Fruit fly (Drosophila melanogaster) whole organism, embryonic: ENCODE results near the gene Crg-1.

Experiments used
- ATbp ChIP-seq: fragments of 200-800 bp; sonication (Bioruptor generic); optimal IDR thresholded peaks from 2 replicates; lab custom pipeline; 2017; ENCODE audit warnings: missing biosample characterization, mild to moderate bottlenecking, missing genetic modification characterization, missing genetic modification reagents
- Atf-2 ChIP-seq: fragments of 200-800 bp; sonication (Bioruptor generic); optimal IDR thresholded peaks from 2 replicates; lab custom pipeline; 2016; ENCODE audit warnings: missing biosample characterization, missing genetic modification characterization
- CG10274 ChIP-seq: fragments of 200-800 bp; sonication (Bioruptor generic); optimal IDR thresholded peaks from 3 replicates; lab custom pipeline; 2017; ENCODE audit warnings: missing biosample characterization, mild to moderate bottlenecking, missing genetic modification characterization
- CG10321 ChIP-seq: fragments of 200-800 bp; sonication (Bioruptor generic); IDR thresholded peaks from 2 replicates; pipeline ENCODE4 v1.3.6; 2022; ENCODE audit warnings: missing biosample characterization, missing genetic modification characterization
- CG11696 ChIP-seq: fragments of 200-800 bp; sonication (Bioruptor generic); IDR thresholded peaks from 2 replicates; pipeline ENCODE4 v1.3.6; 2022; ENCODE audit warnings: missing biosample characterization, missing genetic modification characterization
- CG13123 ChIP-seq: fragments of 200-800 bp; sonication (Bioruptor generic); optimal IDR thresholded peaks from 2 replicates; lab custom pipeline; 2016; ENCODE audit warnings: missing biosample characterization, missing genetic modification characterization
- CG14014 ChIP-seq: fragments of 200-800 bp; sonication (Bioruptor generic); IDR thresholded peaks from 2 replicates; pipeline ENCODE4 v1.3.6; 2022; ENCODE audit warnings: missing biosample characterization, missing genetic modification characterization
- CG14965 ChIP-seq: fragments of 200-800 bp; sonication (Bioruptor generic); optimal IDR thresholded peaks from 2 replicates; lab custom pipeline; 2016; ENCODE audit warnings: missing biosample characterization, missing genetic modification characterization, borderline replicate concordance
- CG17328 ChIP-seq: fragments of 200-800 bp; sonication (Bioruptor generic); IDR thresholded peaks from 2 replicates; pipeline ENCODE4 v1.3.6; 2022; ENCODE audit warnings: missing biosample characterization, missing genetic modification characterization
- CG17912 ChIP-seq: fragments of 200-800 bp; sonication (Bioruptor generic); optimal IDR thresholded peaks from 2 replicates; lab custom pipeline; 2018; ENCODE audit warnings: missing biosample characterization, mild to moderate bottlenecking, missing genetic modification characterization
- CG2199 ChIP-seq: fragments of 200-800 bp; sonication (Bioruptor generic); IDR thresholded peaks from 3 replicates; pipeline ENCODE4 v1.3.6; 2022; ENCODE audit warnings: missing biosample characterization, missing genetic modification characterization
- CG2202 ChIP-seq: fragments of 200-800 bp; sonication (Bioruptor generic); optimal IDR thresholded peaks from 2 replicates; lab custom pipeline; 2018; ENCODE audit warnings: missing biosample characterization, mild to moderate bottlenecking, missing genetic modification characterization
- CG31388 ChIP-seq: fragments of 200-800 bp; sonication (Bioruptor generic); optimal IDR thresholded peaks from 2 replicates; lab custom pipeline; 2016; ENCODE audit warnings: missing biosample characterization, missing genetic modification characterization
- CG42726 ChIP-seq: fragments of 200-800 bp; sonication (Bioruptor generic); IDR thresholded peaks from 2 replicates; pipeline ENCODE4 v1.3.6; 2022; ENCODE audit warnings: missing biosample characterization, missing genetic modification characterization; ENCODE audit not compliant: partially characterized antibody
- CG4282 ChIP-seq: fragments of 200-800 bp; sonication (Bioruptor generic); optimal IDR thresholded peaks from 2 replicates; lab custom pipeline; 2016; ENCODE audit warnings: missing biosample characterization, missing genetic modification characterization
- CG4360 ChIP-seq: fragments of 200-800 bp; sonication (Bioruptor generic); IDR thresholded peaks from 2 replicates; pipeline ENCODE4 v1.3.6; 2022; ENCODE audit warnings: missing biosample characterization, missing genetic modification characterization
- CG6689 ChIP-seq: fragments of 200-800 bp; sonication (Bioruptor generic); IDR thresholded peaks from 2 replicates; pipeline ENCODE4 v1.3.6; 2022; ENCODE audit warnings: missing biosample characterization, missing genetic modification characterization
- CG8281 ChIP-seq: fragments of 200-800 bp; sonication (Bioruptor generic); optimal IDR thresholded peaks from 2 replicates; lab custom pipeline; 2018; ENCODE audit warnings: missing biosample characterization, mild to moderate bottlenecking, missing genetic modification characterization, moderate library complexity
- CG9215 ChIP-seq: fragments of 200-800 bp; sonication (Bioruptor generic); IDR thresholded peaks from 2 replicates; pipeline ENCODE4 v1.3.6; 2022; ENCODE audit warnings: missing biosample characterization, missing genetic modification characterization
- CG9437 ChIP-seq: fragments of 200-800 bp; sonication (Bioruptor generic); optimal IDR thresholded peaks from 2 replicates; lab custom pipeline; 2018; ENCODE audit warnings: missing biosample characterization, mild to moderate bottlenecking, missing genetic modification characterization
- Deaf1 ChIP-seq: fragments of 200-800 bp; optimal IDR thresholded peaks from 3 replicates; lab custom pipeline; 2019; ENCODE audit warnings: missing biosample characterization, mild to moderate bottlenecking, missing genetic modification characterization, moderate library complexity
- Dip2 ChIP-seq: fragments of 200-800 bp; sonication (Bioruptor generic); IDR thresholded peaks from 2 replicates; pipeline ENCODE4 v1.3.6; 2022; ENCODE audit warnings: missing biosample characterization, missing genetic modification characterization
- Dip3 ChIP-seq: fragments of 200-800 bp; sonication (Bioruptor generic); optimal IDR thresholded peaks from 3 replicates; lab custom pipeline; 2016; ENCODE audit warnings: missing biosample characterization, missing genetic modification characterization
- Doc3 ChIP-seq: fragments of 200-800 bp; sonication (Bioruptor generic); IDR thresholded peaks from 3 replicates; pipeline ENCODE4 v1.3.6; 2022; ENCODE audit warnings: missing biosample characterization, missing genetic modification characterization; ENCODE audit not compliant: partially characterized antibody
- Gug ChIP-seq: fragments of 200-800 bp; sonication (Bioruptor generic); IDR thresholded peaks from 4 replicates; pipeline ENCODE4 v1.3.6; 2022; ENCODE audit warnings: missing biosample characterization, missing genetic modification characterization
- Hr78 ChIP-seq, 2 experiments: fragments of 200-800 bp in 1 of 2; fragments of >200 bp in 1 of 2; sonication (Bioruptor generic) in 1 of 2; optimal IDR thresholded peaks; 2 replicates each; lab custom pipeline; 2017 to 2019; ENCODE audit warnings: missing biosample characterization in 2 of 2, missing genetic modification characterization in 2 of 2, mild to moderate bottlenecking in 1 of 2, moderate library complexity in 1 of 2
- NC2α ChIP-seq: fragments of 200-800 bp; sonication (Bioruptor generic); optimal IDR thresholded peaks from 2 replicates; lab custom pipeline; 2016; ENCODE audit warnings: missing biosample characterization, missing genetic modification characterization
- Pdp1 ChIP-seq, 2 experiments: fragments of 200-800 bp; sonication (Bioruptor generic); optimal IDR thresholded peaks; 3 replicates each; lab custom pipeline; 2016; ENCODE audit warnings: missing biosample characterization in 2 of 2, missing genetic modification characterization in 2 of 2, mild to moderate bottlenecking in 1 of 2, moderate library complexity in 1 of 2
- Rx ChIP-seq: fragments of 200-800 bp; sonication (Bioruptor generic); IDR thresholded peaks from 2 replicates; pipeline ENCODE4 v1.3.6; 2022; ENCODE audit warnings: missing biosample characterization, missing genetic modification characterization
- Scr ChIP-seq: fragments of 200-800 bp; sonication (Bioruptor generic); IDR thresholded peaks from 2 replicates; pipeline ENCODE4 v1.3.6; 2022; ENCODE audit warnings: missing biosample characterization, missing genetic modification characterization; ENCODE audit not compliant: partially characterized antibody
- Sox100B ChIP-seq: fragments of 200-800 bp; sonication (Bioruptor generic); optimal IDR thresholded peaks from 3 replicates; lab custom pipeline; 2018; ENCODE audit warnings: missing biosample characterization, mild to moderate bottlenecking, missing genetic modification characterization
- Sry-δ ChIP-seq: fragments of 200-800 bp; sonication (Bioruptor generic); optimal IDR thresholded peaks from 2 replicates; lab custom pipeline; 2016; ENCODE audit warnings: missing biosample characterization, missing genetic modification characterization
- Xrp1 ChIP-seq: fragments of 200-800 bp; sonication (Bioruptor generic); IDR thresholded peaks from 2 replicates; pipeline ENCODE4 v1.3.6; 2022; ENCODE audit warnings: missing biosample characterization, missing genetic modification characterization
- chinmo ChIP-seq: fragments of 200-800 bp; sonication (Bioruptor generic); IDR thresholded peaks from 4 replicates; pipeline ENCODE4 v1.3.6; 2022; ENCODE audit warnings: missing biosample characterization, missing genetic modification characterization; ENCODE audit not compliant: partially characterized antibody
- dpn ChIP-seq, 2 experiments: fragments of 200-800 bp; sonication (Bioruptor generic); optimal IDR thresholded peaks; 3 replicates each; lab custom pipeline; 2016; ENCODE audit warnings: missing biosample characterization in 2 of 2, missing genetic modification characterization in 2 of 2
- fd96Cb ChIP-seq: fragments of 200-800 bp; sonication (Bioruptor generic); optimal IDR thresholded peaks from 2 replicates; lab custom pipeline; 2018; ENCODE audit warnings: missing biosample characterization, mild to moderate bottlenecking, missing genetic modification characterization, moderate library complexity
- ftz-f1 ChIP-seq: fragments of 200-800 bp; sonication (Bioruptor generic); optimal IDR thresholded peaks from 2 replicates; lab custom pipeline; 2016; ENCODE audit warnings: missing biosample characterization, missing genetic modification characterization
- fu2 ChIP-seq: fragments of 200-800 bp; sonication (Bioruptor generic); optimal IDR thresholded peaks from 2 replicates; lab custom pipeline; 2016; ENCODE audit warnings: missing biosample characterization, missing genetic modification characterization
- grau ChIP-seq: fragments of 200-800 bp; optimal IDR thresholded peaks from 3 replicates; lab custom pipeline; 2019; ENCODE audit warnings: missing biosample characterization, mild to moderate bottlenecking, missing genetic modification characterization, moderate library complexity
- h ChIP-seq: fragments of >200 bp; optimal IDR thresholded peaks from 2 replicates; lab custom pipeline; 2017
- lab ChIP-seq: fragments of 200-800 bp; sonication (Bioruptor generic); optimal IDR thresholded peaks from 3 replicates; lab custom pipeline; 2017; ENCODE audit warnings: missing biosample characterization, missing genetic modification characterization, mild to moderate bottlenecking, moderate library complexity, missing genetic modification reagents
- mirr ChIP-seq: fragments of 200-800 bp; sonication (Bioruptor generic); optimal IDR thresholded peaks from 3 replicates; lab custom pipeline; 2018; ENCODE audit warnings: missing biosample characterization, mild to moderate bottlenecking, missing genetic modification characterization
- nom ChIP-seq: fragments of 200-800 bp; sonication (Bioruptor generic); optimal IDR thresholded peaks from 2 replicates; lab custom pipeline; 2017; ENCODE audit warnings: missing biosample characterization, missing genetic modification characterization, mild to moderate bottlenecking, moderate library complexity, missing genetic modification reagents
- row ChIP-seq: fragments of 200-800 bp; sonication (Bioruptor generic); IDR thresholded peaks from 3 replicates; pipeline ENCODE4 v1.3.6; 2022; ENCODE audit warnings: missing biosample characterization, missing genetic modification characterization
- run ChIP-seq: fragments of 200-800 bp; sonication (Bioruptor generic); optimal IDR thresholded peaks from 3 replicates; lab custom pipeline; 2018; ENCODE audit warnings: missing biosample characterization, mild to moderate bottlenecking, missing genetic modification characterization
- schlank ChIP-seq: fragments of 200-800 bp; sonication (Bioruptor generic); optimal IDR thresholded peaks from 2 replicates; lab custom pipeline; 2018; ENCODE audit warnings: missing biosample characterization, mild to moderate bottlenecking, missing genetic modification characterization
- trem ChIP-seq: fragments of 200-800 bp; optimal IDR thresholded peaks from 3 replicates; lab custom pipeline; 2019; ENCODE audit warnings: missing biosample characterization, mild to moderate bottlenecking, missing genetic modification characterization, moderate library complexity
- trh ChIP-seq: fragments of 200-800 bp; sonication (Bioruptor generic); optimal IDR thresholded peaks from 2 replicates; lab custom pipeline; 2016; ENCODE audit warnings: missing biosample characterization, missing genetic modification characterization
- zen ChIP-seq: fragments of 200-800 bp; sonication (Bioruptor generic); optimal IDR thresholded peaks from 3 replicates; lab custom pipeline; 2018; ENCODE audit warnings: missing biosample characterization, mild to moderate bottlenecking, missing genetic modification characterization, moderate library complexity
- zfh2 ChIP-seq: fragments of 200-800 bp; sonication (Bioruptor generic); optimal IDR thresholded peaks from 2 replicates; lab custom pipeline; 2016; ENCODE audit warnings: missing biosample characterization, missing genetic modification characterization

The Crg-1 gene

DNA sequence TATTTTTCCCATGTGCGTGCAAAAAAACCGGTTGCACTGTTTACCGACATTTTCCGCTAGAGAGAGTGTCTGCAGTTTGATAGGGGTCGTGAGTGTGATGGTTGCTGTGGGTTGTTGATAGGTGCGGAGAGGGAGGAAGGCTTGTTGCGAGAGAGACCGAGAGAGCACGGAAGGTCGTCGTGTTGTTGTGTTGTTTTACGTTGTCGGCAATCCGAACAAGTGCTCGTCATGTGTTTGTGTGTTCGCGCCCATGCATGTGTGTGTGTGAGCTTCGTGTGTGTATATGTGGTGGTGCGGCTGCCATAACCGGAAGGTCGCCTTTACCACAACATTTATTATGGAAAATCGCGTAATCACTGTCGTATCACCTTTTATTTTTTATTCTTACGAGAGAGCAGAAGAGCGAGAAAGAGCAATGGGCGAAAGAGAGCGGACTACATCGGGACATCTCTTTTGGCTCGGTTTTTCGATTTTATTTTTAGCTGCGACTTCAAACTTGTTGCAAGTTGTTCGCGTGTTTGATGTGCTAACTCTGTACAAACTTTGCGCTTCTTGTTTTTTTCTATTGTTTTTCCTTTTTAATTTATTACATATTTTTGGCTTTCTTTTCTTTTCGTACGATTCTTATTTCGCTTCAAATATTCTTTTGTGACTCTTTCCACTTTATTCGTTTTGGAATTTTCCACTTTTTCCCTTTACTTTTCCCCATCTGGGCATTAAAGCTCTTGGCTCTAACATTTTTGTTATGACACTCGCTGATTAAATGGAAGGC, 48.3 kb upstream of the Crg-1 start (continued):
- TF ChIP-seq CG2202 (tag; lab: Kevin White, UChicago) (no peak), nom (GFP tag; lab: Kevin White, UChicago) (peak; percentile 82), ftz-f1 (GFP tag; lab: Kevin White, UChicago) (peak; percentile 97), CG9215 (no peak), fd96Cb (no peak), CG6689 (GFP tag; lab: Robert Waterston, UW) (no peak), Sox100B (GFP tag; lab: Kevin White, UChicago) (no peak), Dip3 (GFP tag; lab: Kevin White, UChicago) (no peak), fu2 (GFP tag; lab: Kevin White, UChicago) (no peak), CG4282 (GFP tag; lab: Kevin White, UChicago) (peak; percentile 73), Rx (GFP tag; lab: Robert Waterston, UW) (no peak), lab (GFP tag; lab: Kevin White, UChicago) (no peak), trem (tag; lab: Kevin White, UChicago) (no peak), dpn (GFP tag; optimal IDR thresholded peaks at IDR 0.05; lab: Kevin White, UChicago) (no peak), CG17328 (GFP tag; lab: Robert Waterston, UW) (no peak), Atf-2 (GFP tag; lab: Kevin White, UChicago) (no peak), Xrp1 (GFP tag; lab: Robert Waterston, UW) (no peak), Hr78 (GFP tag; optimal IDR thresholded peaks at IDR 0.05; lab: Kevin White, UChicago) (peak in 1 of 2 experiments; percentile 92), CG14014 (GFP tag; lab: Robert Waterston, UW) (no peak), zfh2 (GFP tag; lab: Kevin White, UChicago) (no peak), CG17912 (no peak), NC2α (no peak), trh (GFP tag; lab: Kevin White, UChicago) (no peak), Dip2 (no peak), CG4360 (GFP tag; lab: Robert Waterston, UW) (peak; percentile 82), chinmo (peak; percentile 99), CG2199 (GFP tag; lab: Robert Waterston, UW) (no peak), CG9437 (GFP tag; lab: Kevin White, UChicago) (peak; percentile 12), CG13123 (no peak), CG11696 (GFP tag; lab: Robert Waterston, UW) (no peak), Doc3 (GFP tag; lab: Robert Waterston, UW) (no peak), CG31388 (no peak), mirr (GFP tag; lab: Kevin White, UChicago) (peak; percentile 100), CG10321 (GFP tag; lab: Robert Waterston, UW) (no peak), CG8281 (no peak), CG10274 (GFP tag; lab: Kevin White, UChicago) (no peak), h (lab: Kevin White, UChicago) (no peak), Sry-δ (no peak), CG14965 (GFP tag; lab: Kevin White, UChicago) (no peak), Deaf1 (tag; lab: Kevin White, UChicago) (peak; percentile 99), grau (tag; lab: Kevin White, UChicago) (no peak), CG42726 (GFP tag; lab: Robert Waterston, UW) (no peak), ATbp (GFP tag; lab: Kevin White, UChicago) (no peak), Scr (GFP tag; lab: Robert Waterston, UW) (peak; percentile 18; the same call in 1 of the 2 replicates), schlank (no peak), zen (tag; lab: Kevin White, UChicago) (no peak), Pdp1 (GFP tag; optimal IDR thresholded peaks at IDR 0.05; lab: Kevin White, UChicago) (peak in 1 of 2 experiments; percentile 98), Gug (GFP tag; lab: Robert Waterston, UW) (no peak), run (tag; lab: Kevin White, UChicago) (peak; percentile 87), row (no peak; the same call in 2 of the 3 replicates)
